Fruit fly (Drosophila melanogaster) whole organism, embryonic: ENCODE data around the gene CG14613.

Experiments
- Asciz ChIP-seq: fragments of 200-800 bp; sonication (Bioruptor generic); optimal IDR thresholded peaks from 2 replicates; lab custom pipeline; 2017; ENCODE audit warnings: missing biosample characterization, mild to moderate bottlenecking, missing genetic modification characterization, missing genetic modification reagents
- CG10147 ChIP-seq: fragments of 200-800 bp; sonication (Bioruptor generic); optimal IDR thresholded peaks from 2 replicates; lab custom pipeline; 2019; ENCODE audit warnings: missing biosample characterization, mild to moderate bottlenecking, missing genetic modification characterization, moderate library complexity
- CG1233 ChIP-seq: fragments of 200-800 bp; sonication (Bioruptor generic); optimal IDR thresholded peaks from 4 replicates; lab custom pipeline; 2018; ENCODE audit warnings: missing biosample characterization, mild to moderate bottlenecking, missing genetic modification characterization
- CG12391 ChIP-seq: fragments of 200-800 bp; sonication (Bioruptor generic); optimal IDR thresholded peaks from 3 replicates; lab custom pipeline; 2018; ENCODE audit warnings: missing biosample characterization, mild to moderate bottlenecking, missing genetic modification characterization, moderate library complexity
- CG14965 ChIP-seq: fragments of 200-800 bp; sonication (Bioruptor generic); optimal IDR thresholded peaks from 2 replicates; lab custom pipeline; 2016; ENCODE audit warnings: missing biosample characterization, missing genetic modification characterization, borderline replicate concordance
- CG1529 ChIP-seq: fragments of 200-800 bp; sonication (Bioruptor generic); optimal IDR thresholded peaks from 3 replicates; lab custom pipeline; 2018; ENCODE audit warnings: missing biosample characterization, missing genetic modification characterization
- CG17361 ChIP-seq: fragments of 200-800 bp; sonication (Bioruptor generic); IDR thresholded peaks from 3 replicates; pipeline ENCODE4 v1.3.6; 2022; ENCODE audit warnings: missing biosample characterization, missing genetic modification characterization
- CG18262 ChIP-seq: fragments of 200-800 bp; optimal IDR thresholded peaks from 3 replicates; lab custom pipeline; 2019; ENCODE audit warnings: missing biosample characterization, mild to moderate bottlenecking, missing genetic modification characterization, moderate library complexity
- CG2199 ChIP-seq: fragments of 200-800 bp; sonication (Bioruptor generic); IDR thresholded peaks from 3 replicates; pipeline ENCODE4 v1.3.6; 2022; ENCODE audit warnings: missing biosample characterization, missing genetic modification characterization
- CG2678 ChIP-seq: fragments of 200-800 bp; sonication (Bioruptor generic); optimal IDR thresholded peaks from 3 replicates; lab custom pipeline; 2019; ENCODE audit warnings: missing biosample characterization, mild to moderate bottlenecking, missing genetic modification characterization, moderate library complexity
- CG2875 ChIP-seq: fragments of 200-800 bp; sonication (Bioruptor generic); optimal IDR thresholded peaks from 2 replicates; lab custom pipeline; 2017; ENCODE audit warnings: missing biosample characterization, mild to moderate bottlenecking, missing genetic modification characterization, missing genetic modification reagents
- CG31224 ChIP-seq: fragments of 200-800 bp; sonication (Bioruptor generic); IDR thresholded peaks from 2 replicates; pipeline ENCODE4 v1.3.6; 2022; ENCODE audit warnings: missing biosample characterization, missing genetic modification characterization
- CG32532 ChIP-seq: fragments of 200-800 bp; sonication (Bioruptor generic); IDR thresholded peaks from 2 replicates; pipeline ENCODE4 v1.3.6; 2022; ENCODE audit warnings: missing biosample characterization, missing genetic modification characterization
- CG3407 ChIP-seq: fragments of 200-800 bp; sonication (Bioruptor generic); optimal IDR thresholded peaks from 2 replicates; lab custom pipeline; 2018; ENCODE audit warnings: missing biosample characterization, mild to moderate bottlenecking, missing genetic modification characterization
- CG4360 ChIP-seq: fragments of 200-800 bp; sonication (Bioruptor generic); IDR thresholded peaks from 2 replicates; pipeline ENCODE4 v1.3.6; 2022; ENCODE audit warnings: missing biosample characterization, missing genetic modification characterization
- CG6175 ChIP-seq: fragments of 200-800 bp; sonication (Bioruptor generic); IDR thresholded peaks from 3 replicates; pipeline ENCODE4 v1.3.6; 2022; ENCODE audit warnings: missing biosample characterization, missing genetic modification characterization
- CG6254 ChIP-seq: fragments of 200-800 bp; sonication (Bioruptor generic); optimal IDR thresholded peaks from 3 replicates; lab custom pipeline; 2017; ENCODE audit warnings: mild to moderate bottlenecking, missing biosample characterization, missing genetic modification reagents, missing genetic modification characterization
- CG6689 ChIP-seq: fragments of 200-800 bp; sonication (Bioruptor generic); IDR thresholded peaks from 2 replicates; pipeline ENCODE4 v1.3.6; 2022; ENCODE audit warnings: missing biosample characterization, missing genetic modification characterization
- CG6854 ChIP-seq: fragments of 200-800 bp; sonication (Bioruptor generic); optimal IDR thresholded peaks from 3 replicates; lab custom pipeline; 2017; ENCODE audit warnings: missing biosample characterization, mild to moderate bottlenecking, missing genetic modification characterization
- CG7271 ChIP-seq: fragments of 200-800 bp; sonication (Bioruptor generic); optimal IDR thresholded peaks from 2 replicates; lab custom pipeline; 2018; ENCODE audit warnings: missing biosample characterization, mild to moderate bottlenecking, missing genetic modification characterization, moderate library complexity
- CG7928 ChIP-seq: fragments of 200-800 bp; sonication (Bioruptor generic); optimal IDR thresholded peaks from 2 replicates; lab custom pipeline; 2017; ENCODE audit warnings: missing biosample characterization, mild to moderate bottlenecking, missing genetic modification characterization
- D ChIP-seq, 2 experiments: fragments of 200-800 bp in 1 of 2; fragments of >200 bp in 1 of 2; sonication (Bioruptor generic) in 1 of 2; optimal IDR thresholded peaks; 2 replicates in 1 of 2; 3 replicates in 1 of 2; lab custom pipeline; 2017; ENCODE audit warnings: mild to moderate bottlenecking in 1 of 2, missing biosample characterization in 1 of 2, missing genetic modification characterization in 1 of 2, missing genetic modification reagents in 1 of 2
- D19A ChIP-seq: fragments of 200-800 bp; optimal IDR thresholded peaks from 3 replicates; lab custom pipeline; 2019; ENCODE audit warnings: missing biosample characterization, mild to moderate bottlenecking, missing genetic modification characterization, moderate library complexity
- Ets65A ChIP-seq: fragments of 200-800 bp; sonication (Bioruptor generic); peaks from one replicate; lab custom pipeline; 2016; ENCODE audit warnings: missing biosample characterization, missing genetic modification characterization
- Ets97D ChIP-seq: fragments of 200-800 bp; sonication (Bioruptor generic); optimal IDR thresholded peaks from 3 replicates; lab custom pipeline; 2016; ENCODE audit warnings: missing biosample characterization, missing genetic modification characterization
- Fer2 ChIP-seq: fragments of 200-800 bp; sonication (Bioruptor generic); optimal IDR thresholded peaks from 2 replicates; lab custom pipeline; 2018; ENCODE audit warnings: missing biosample characterization, mild to moderate bottlenecking, missing genetic modification characterization, moderate library complexity
- HLH4C ChIP-seq: fragments of 200-800 bp; sonication (Bioruptor generic); IDR thresholded peaks from 3 replicates; pipeline ENCODE4 v1.3.6; 2022; ENCODE audit warnings: missing biosample characterization, missing genetic modification characterization; ENCODE audit not compliant: partially characterized antibody
- Hmr ChIP-seq: fragments of 200-800 bp; sonication (Bioruptor generic); optimal IDR thresholded peaks from 3 replicates; lab custom pipeline; 2017; ENCODE audit warnings: mild to moderate bottlenecking, missing biosample characterization, missing genetic modification reagents, missing genetic modification characterization
- Hr51 ChIP-seq, 2 experiments: fragments of 200-800 bp; sonication (Bioruptor generic); optimal IDR thresholded peaks; 2 replicates in 1 of 2; 3 replicates in 1 of 2; lab custom pipeline; 2016 to 2018; ENCODE audit warnings: missing biosample characterization in 2 of 2, missing genetic modification characterization in 2 of 2, mild to moderate bottlenecking in 1 of 2, moderate library complexity in 1 of 2
- MESR4 ChIP-seq: fragments of 200-800 bp; sonication (Bioruptor generic); optimal IDR thresholded peaks from 2 replicates; lab custom pipeline; 2018; ENCODE audit warnings: missing biosample characterization, mild to moderate bottlenecking, missing genetic modification characterization, moderate library complexity
- Med ChIP-seq: fragments of 200-800 bp; sonication (Bioruptor generic); peaks from one replicate; lab custom pipeline; 2016; ENCODE audit warnings: missing biosample characterization, missing genetic modification characterization, mild to moderate bottlenecking, inconsistent platforms, moderate library complexity
- Sox100B ChIP-seq: fragments of 200-800 bp; sonication (Bioruptor generic); optimal IDR thresholded peaks from 3 replicates; lab custom pipeline; 2018; ENCODE audit warnings: missing biosample characterization, mild to moderate bottlenecking, missing genetic modification characterization
- ap ChIP-seq: fragments of 200-800 bp; sonication (Bioruptor generic); IDR thresholded peaks from 2 replicates; pipeline ENCODE4 v1.3.6; 2022; ENCODE audit warnings: missing biosample characterization, missing genetic modification characterization
- bsh ChIP-seq, 2 experiments: fragments of 200-800 bp; sonication (Bioruptor generic); optimal IDR thresholded peaks; 2 replicates each; lab custom pipeline; 2017 to 2018; ENCODE audit warnings: mild to moderate bottlenecking in 2 of 2, missing biosample characterization in 2 of 2, missing genetic modification characterization in 2 of 2, moderate library complexity in 1 of 2
- btn ChIP-seq: fragments of 200-800 bp; sonication (Bioruptor generic); optimal IDR thresholded peaks from 2 replicates; lab custom pipeline; 2016; ENCODE audit warnings: missing biosample characterization, missing genetic modification characterization
- dpn ChIP-seq, 2 experiments: fragments of 200-800 bp; sonication (Bioruptor generic); optimal IDR thresholded peaks; 3 replicates each; lab custom pipeline; 2016; ENCODE audit warnings: missing biosample characterization in 2 of 2, missing genetic modification characterization in 2 of 2
- ewg ChIP-seq: fragments of 200-800 bp; sonication (Bioruptor generic); optimal IDR thresholded peaks from 3 replicates; lab custom pipeline; 2017; ENCODE audit warnings: mild to moderate bottlenecking, missing biosample characterization, missing genetic modification reagents, missing genetic modification characterization
- fd96Cb ChIP-seq: fragments of 200-800 bp; sonication (Bioruptor generic); optimal IDR thresholded peaks from 2 replicates; lab custom pipeline; 2018; ENCODE audit warnings: missing biosample characterization, mild to moderate bottlenecking, missing genetic modification characterization, moderate library complexity
- gem ChIP-seq: fragments of 200-800 bp; sonication (Bioruptor generic); optimal IDR thresholded peaks from 2 replicates; lab custom pipeline; 2019; ENCODE audit warnings: missing biosample characterization, mild to moderate bottlenecking, missing genetic modification characterization, moderate library complexity
- grau ChIP-seq: fragments of 200-800 bp; optimal IDR thresholded peaks from 3 replicates; lab custom pipeline; 2019; ENCODE audit warnings: missing biosample characterization, mild to moderate bottlenecking, missing genetic modification characterization, moderate library complexity
- gsb-n ChIP-seq: fragments of 200-800 bp; sonication (Bioruptor generic); optimal IDR thresholded peaks from 3 replicates; lab custom pipeline; 2018; ENCODE audit warnings: missing biosample characterization, mild to moderate bottlenecking, missing genetic modification characterization
- hbn ChIP-seq: fragments of 200-800 bp; sonication (Bioruptor generic); IDR thresholded peaks from 2 replicates; pipeline ENCODE4 v1.3.6; 2022; ENCODE audit warnings: missing biosample characterization, missing genetic modification characterization; ENCODE audit not compliant: partially characterized antibody
- lbe ChIP-seq: fragments of 200-800 bp; sonication (Bioruptor generic); optimal IDR thresholded peaks from 2 replicates; lab custom pipeline; 2016; ENCODE audit warnings: missing biosample characterization, mild to moderate bottlenecking, missing genetic modification characterization
- nmo ChIP-seq: fragments of 200-800 bp; sonication (Bioruptor generic); optimal IDR thresholded peaks from 2 replicates; lab custom pipeline; 2018; ENCODE audit warnings: missing biosample characterization, mild to moderate bottlenecking, missing genetic modification characterization, moderate library complexity
- row ChIP-seq: fragments of 200-800 bp; sonication (Bioruptor generic); IDR thresholded peaks from 3 replicates; pipeline ENCODE4 v1.3.6; 2022; ENCODE audit warnings: missing biosample characterization, missing genetic modification characterization
- trem ChIP-seq: fragments of 200-800 bp; optimal IDR thresholded peaks from 3 replicates; lab custom pipeline; 2019; ENCODE audit warnings: missing biosample characterization, mild to moderate bottlenecking, missing genetic modification characterization, moderate library complexity

The CG14613 gene

dm6 chrX:22480612-22481011 lies 8.8 kb upstream of the CG14613 start:
- TF ChIP-seq CG6689 (GFP tag; lab: Robert Waterston, UW) (no peak), CG2199 (GFP tag; lab: Robert Waterston, UW) (0 out of 3 replicates have a peak, but pooled peaks have one; percentile 9), MESR4 (no peak), Ets97D (GFP tag; lab: Kevin White, UChicago) (peak; percentile 48), Med (GFP tag; lab: Kevin White, UChicago) (peak; percentile 45), CG31224 (GFP tag; lab: Robert Waterston, UW) (no peak), Hmr (GFP tag; lab: Kevin White, UChicago) (peak; percentile 18), D19A (peak; percentile 53), ewg (GFP tag; lab: Kevin White, UChicago) (peak; percentile 89), CG32532 (GFP tag; lab: Robert Waterston, UW) (peak; percentile 15; the same call in 1 of the 2 replicates), gsb-n (tag; lab: Kevin White, UChicago) (no peak), Ets65A (GFP tag; lab: Kevin White, UChicago) (no peak), CG4360 (no peak)

- peak; percentile 77 for TF ChIP-seq Med (GFP tag; lab: Kevin White, UChicago)
- no peak for TF ChIP-seq CG2875 (GFP tag; lab: Kevin White, UChicago)
- no peak for TF ChIP-seq CG14965 (GFP tag; lab: Kevin White, UChicago)
- peak; percentile 52 for TF ChIP-seq gem (tag; lab: Kevin White, UChicago)
- peak in 1 of 2 experiments; percentile 29 for TF ChIP-seq Hr51 (GFP tag; optimal IDR thresholded peaks at IDR 0.05; lab: Kevin White, UChicago)
- TF ChIP-seq hbn (GFP tag; lab: Robert Waterston, UW), result no peak
- TF ChIP-seq grau (tag; lab: Kevin White, UChicago), result peak; percentile 7
- TF ChIP-seq CG6689 (GFP tag; lab: Robert Waterston, UW), result 0 out of 2 replicates have a peak, but pooled peaks have one; percentile 19
- peak; percentile 27 for TF ChIP-seq CG3407
- no peak for TF ChIP-seq trem
- TF ChIP-seq CG6254 (GFP tag; lab: Kevin White, UChicago), result peak; percentile 5
- no peak for TF ChIP-seq CG6854 (GFP tag; lab: Kevin White, UChicago)
- TF ChIP-seq CG17361 (GFP tag; lab: Robert Waterston, UW), result peak; percentile 55; the same call in 1 of the 3 replicates
- TF ChIP-seq CG6175, result no peak
- no peak for TF ChIP-seq ap (GFP tag; lab: Robert Waterston, UW)
- peak; percentile 2 for TF ChIP-seq CG1233 (GFP tag; lab: Kevin White, UChicago)
- TF ChIP-seq dpn (GFP tag; optimal IDR thresholded peaks at IDR 0.05; lab: Kevin White, UChicago), result peak in 1 of 2 experiments; percentile 9
- TF ChIP-seq CG7271 (tag; lab: Kevin White, UChicago), result no peak
- TF ChIP-seq CG18262 (tag; lab: Kevin White, UChicago), result peak; percentile 58
- TF ChIP-seq Fer2, result no peak
- TF ChIP-seq fd96Cb (tag; lab: Kevin White, UChicago), result peak; percentile 32
- TF ChIP-seq CG1529 (GFP tag; lab: Kevin White, UChicago), result peak; percentile 10
- TF ChIP-seq Asciz (GFP tag; lab: Kevin White, UChicago), result peak; percentile 30
- peak; percentile 41 for TF ChIP-seq CG2678 (tag; lab: Kevin White, UChicago)
- no peak for TF ChIP-seq btn
- no peak for TF ChIP-seq CG10147 (GFP tag; lab: Kevin White, UChicago)
- 0 out of 3 replicates have a peak, but pooled peaks have one; percentile 10 for TF ChIP-seq row (GFP tag; lab: Robert Waterston, UW)
- TF ChIP-seq CG12391 (tag; lab: Kevin White, UChicago), result no peak
- no peak for TF ChIP-seq HLH4C (GFP tag; lab: Robert Waterston, UW)
- TF ChIP-seq D (optimal IDR thresholded peaks at IDR 0.05; lab: Kevin White, UChicago), result no peak
- peak; percentile 14 for TF ChIP-seq D (GFP tag; optimal IDR thresholded peaks at IDR 0.05; lab: Kevin White, UChicago)
- TF ChIP-seq Sox100B, result peak; percentile 22
- TF ChIP-seq nmo (GFP tag; lab: Kevin White, UChicago), result peak; percentile 38
- peak in 1 of 2 experiments; percentile 40 for TF ChIP-seq bsh (GFP tag; optimal IDR thresholded peaks at IDR 0.05; lab: Kevin White, UChicago)
- TF ChIP-seq CG7928, result no peak
- peak; percentile 20 for TF ChIP-seq lbe (GFP tag; lab: Kevin White, UChicago)
These were observed 7.5 kb upstream of the CG14613 start for dm6 chrX:22479207-22479820.
